Fruit fly (Drosophila melanogaster) whole organism, pupa: Measurements from ENCODE around the gene Noc1.

Experiments used
- D1 ChIP-seq: fragments of 200-800 bp; sonication (Bioruptor generic); optimal IDR thresholded peaks from 2 replicates; lab custom pipeline; 2018; ENCODE audit warnings: missing biosample characterization, mild to moderate bottlenecking, missing genetic modification characterization, moderate library complexity
- Pif1A ChIP-seq: fragments of 200-800 bp; sonication (Bioruptor generic); optimal IDR thresholded peaks from 3 replicates; lab custom pipeline; 2016; ENCODE audit warnings: missing biosample characterization, missing genetic modification characterization

- no peak for TF ChIP-seq D1
- TF ChIP-seq Pif1A (GFP tag; lab: Kevin White, UChicago): no peak
Measured at dm6 chr3L:11065850-11066249, 8.7 kb upstream of the Noc1 start.
